Worm (Caenorhabditis elegans) whole organism, L4 larva: ENCODE data around the gene F54F12.1.

ENCODE experiments used
- D1046.2 ChIP-seq: fragments of 200-800 bp; sonication (Bioruptor generic); IDR thresholded peaks from 2 replicates; pipeline ENCODE4 v1.3.6; 2022; ENCODE audit warnings: missing genetic modification characterization, missing compliant biosample characterization
- F26F4.8 ChIP-seq: fragments of 200-800 bp; sonication (Bioruptor generic); conservative IDR thresholded peaks from 2 replicates; pipeline ENCODE4 v1.3.6; 2022; ENCODE audit warnings: missing genetic modification characterization, missing compliant biosample characterization
- F49E8.2 ChIP-seq: sonication (generic microtip); optimal IDR thresholded peaks from 2 replicates; lab custom pipeline; 2016; ENCODE audit warnings: missing compliant biosample characterization, mild to moderate bottlenecking, missing genetic modification characterization, borderline replicate concordance
- T26A8.4 ChIP-seq: fragments of 200-800 bp; sonication (Bioruptor generic); IDR thresholded peaks from 2 replicates; pipeline ENCODE4 v1.3.6; 2022; ENCODE audit warnings: missing genetic modification characterization, missing compliant biosample characterization
- Y105C5A.15 ChIP-seq: fragments of 200-800 bp; sonication (Bioruptor generic); IDR thresholded peaks from 2 replicates; pipeline ENCODE4 v1.3.6; 2022; ENCODE audit warnings: missing genetic modification characterization, missing compliant biosample characterization
- Y48G9A.11 ChIP-seq: fragments of 200-800 bp; sonication (Bioruptor generic); IDR thresholded peaks from 2 replicates; pipeline ENCODE4 v1.3.6; 2022; ENCODE audit warnings: missing genetic modification reagents, missing genetic modification characterization, missing compliant biosample characterization
- Y5F2A.4 ChIP-seq: fragments of 200-800 bp; sonication (Bioruptor generic); optimal IDR thresholded peaks from 2 replicates; lab custom pipeline; 2018; ENCODE audit warnings: mild to moderate bottlenecking, missing genetic modification characterization, missing compliant biosample characterization
- Y75B8A.6 ChIP-seq: fragments of 200-800 bp; sonication (Bioruptor generic); IDR thresholded peaks from 2 replicates; pipeline ENCODE4 v1.3.6; 2022; ENCODE audit warnings: missing genetic modification reagents, missing genetic modification characterization, missing compliant biosample characterization
- ZK337.2 ChIP-seq: fragments of 200-800 bp; sonication (Bioruptor generic); IDR thresholded peaks from 2 replicates; pipeline ENCODE4 v1.3.6; 2022; ENCODE audit warnings: missing genetic modification reagents, missing genetic modification characterization, missing compliant biosample characterization
- aha-1 ChIP-seq: fragments of 150-350 bp; peaks from one replicate; lab custom pipeline; 2014; ENCODE audit warnings: missing biosample characterization, missing genetic modification characterization
- arid-1 ChIP-seq: fragments of 200-800 bp; sonication (Bioruptor generic); conservative IDR thresholded peaks from 2 replicates; pipeline ENCODE4 v1.3.6; 2022; ENCODE audit warnings: missing genetic modification reagents, missing genetic modification characterization, missing compliant biosample characterization
- attf-4 ChIP-seq: sonication (generic microtip); optimal IDR thresholded peaks from 3 replicates; lab custom pipeline; 2017; ENCODE audit warnings: missing biosample characterization, missing genetic modification characterization
- ceh-82 ChIP-seq: sonication (generic microtip); optimal IDR thresholded peaks from 2 replicates; lab custom pipeline; 2017; ENCODE audit warnings: missing biosample characterization, missing genetic modification characterization
- ces-1 ChIP-seq: fragments of 150-350 bp; sonication (generic microtip); optimal IDR thresholded peaks from 4 replicates; lab custom pipeline; 2014; ENCODE audit warnings: missing biosample characterization, missing genetic modification reagents, missing genetic modification characterization
- daf-12 ChIP-seq: fragments of 150-350 bp; optimal IDR thresholded peaks from 2 replicates; lab custom pipeline; 2014; ENCODE audit warnings: missing biosample characterization, missing genetic modification reagents, missing genetic modification characterization
- daf-16 ChIP-seq, 3 experiments: sonication (generic microtip); optimal IDR thresholded peaks; 2 replicates each; lab custom pipeline; 2016 to 2017; ENCODE audit warnings: missing genetic modification characterization in 3 of 3, missing genetic modification reagents in 3 of 3, mild to moderate bottlenecking in 2 of 3, missing compliant biosample characterization in 2 of 3, missing biosample characterization in 1 of 3, moderate library complexity in 1 of 3
- daf-19 ChIP-seq: fragments of 200-800 bp; sonication (Bioruptor generic); conservative IDR thresholded peaks from 2 replicates; pipeline ENCODE4 v1.3.6; 2022; ENCODE audit warnings: missing genetic modification characterization, missing compliant biosample characterization
- dmd-6 ChIP-seq: fragments of 200-800 bp; sonication (Bioruptor generic); IDR thresholded peaks from 2 replicates; pipeline ENCODE4 v1.3.6; 2022; ENCODE audit warnings: missing genetic modification reagents, missing genetic modification characterization, missing compliant biosample characterization
- dmd-9 ChIP-seq: fragments of 200-800 bp; sonication (Bioruptor generic); IDR thresholded peaks from 2 replicates; pipeline ENCODE4 v1.3.6; 2022; ENCODE audit warnings: missing genetic modification reagents, missing genetic modification characterization, missing compliant biosample characterization
- duxl-1 ChIP-seq: sonication (generic microtip); optimal IDR thresholded peaks from 2 replicates; lab custom pipeline; 2016; ENCODE audit warnings: mild to moderate bottlenecking, missing genetic modification characterization, moderate library complexity, missing compliant biosample characterization; ENCODE audit not compliant: poor library complexity
- egl-43 ChIP-seq: fragments of 200-800 bp; sonication (Bioruptor generic); IDR thresholded peaks from 2 replicates; pipeline ENCODE4 v1.3.6; 2022; ENCODE audit warnings: missing genetic modification reagents, missing genetic modification characterization, missing compliant biosample characterization
- fos-1 ChIP-seq: fragments of 150-350 bp; optimal IDR thresholded peaks from 2 replicates; lab custom pipeline; 2014; ENCODE audit warnings: missing biosample characterization, missing genetic modification characterization
- hlh-11 ChIP-seq: fragments of 200-800 bp; sonication (Bioruptor generic); optimal IDR thresholded peaks from 2 replicates; lab custom pipeline; 2018; ENCODE audit warnings: mild to moderate bottlenecking, missing genetic modification characterization, missing compliant biosample characterization
- hlh-30 ChIP-seq: sonication (generic microtip); optimal IDR thresholded peaks from 2 replicates; lab custom pipeline; 2017; ENCODE audit warnings: antibody characterized with exemption, mild to moderate bottlenecking, missing genetic modification characterization, missing compliant biosample characterization; ENCODE audit not compliant: insufficient read depth
- jun-1 ChIP-seq: fragments of 150-350 bp; optimal IDR thresholded peaks from 2 replicates; lab custom pipeline; 2014; ENCODE audit warnings: missing biosample characterization, missing genetic modification reagents, missing genetic modification characterization
- lim-7 ChIP-seq: fragments of 200-800 bp; sonication (Bioruptor generic); IDR thresholded peaks from 2 replicates; pipeline ENCODE4 v1.3.6; 2022; ENCODE audit warnings: missing genetic modification characterization, missing compliant biosample characterization
- lin-13 ChIP-seq: fragments of 150-350 bp; optimal IDR thresholded peaks from 2 replicates; lab custom pipeline; 2014; ENCODE audit warnings: missing biosample characterization, missing genetic modification reagents, missing genetic modification characterization
- lin-15B ChIP-seq: fragments of 150-350 bp; sonication (generic microtip); optimal IDR thresholded peaks from 3 replicates; lab custom pipeline; 2014; ENCODE audit warnings: missing biosample characterization, missing genetic modification characterization
- lin-29 ChIP-seq: fragments of 200-800 bp; sonication (Bioruptor generic); IDR thresholded peaks from 2 replicates; pipeline ENCODE4 v1.3.6; 2022; ENCODE audit warnings: missing genetic modification reagents, missing genetic modification characterization, missing compliant biosample characterization
- lir-3 ChIP-seq: sonication (generic microtip); optimal IDR thresholded peaks from 2 replicates; lab custom pipeline; 2016; ENCODE audit warnings: mild to moderate bottlenecking, missing genetic modification characterization, missing compliant biosample characterization
- lsy-2 ChIP-seq, 2 experiments: fragments of 150-350 bp in 1 of 2; sonication (generic microtip) in 1 of 2; optimal IDR thresholded peaks; 2 replicates each; lab custom pipeline; 2014 to 2017; ENCODE audit warnings: missing biosample characterization in 2 of 2, missing genetic modification characterization in 2 of 2
- mdl-1 ChIP-seq, 2 experiments: fragments of 150-350 bp in 1 of 2; sonication (generic microtip) in 1 of 2; optimal IDR thresholded peaks; 2 replicates each; lab custom pipeline; 2014 to 2017; ENCODE audit warnings: missing biosample characterization in 2 of 2, missing genetic modification characterization in 2 of 2
- mes-2 ChIP-seq: sonication (generic microtip); optimal IDR thresholded peaks from 2 replicates; lab custom pipeline; 2016; ENCODE audit warnings: missing genotype, mild to moderate bottlenecking, missing genetic modification characterization, missing compliant biosample characterization; ENCODE audit not compliant: poor library complexity, severe bottlenecking
- nhr-25 ChIP-seq: sonication (generic microtip); optimal IDR thresholded peaks from 2 replicates; lab custom pipeline; 2017; ENCODE audit warnings: missing genetic modification characterization, mild to moderate bottlenecking, missing compliant biosample characterization, antibody characterized with exemption, moderate library complexity, borderline replicate concordance; ENCODE audit not compliant: insufficient read depth
- nhr-28 ChIP-seq: fragments of 150-350 bp; optimal IDR thresholded peaks from 2 replicates; lab custom pipeline; 2014; ENCODE audit warnings: missing biosample characterization, missing genetic modification characterization
- nhr-41 ChIP-seq: fragments of 200-800 bp; sonication (Bioruptor generic); IDR thresholded peaks from 2 replicates; pipeline ENCODE4 v1.3.6; 2022; ENCODE audit warnings: missing genetic modification reagents, missing genetic modification characterization, missing compliant biosample characterization
- nhr-48 ChIP-seq: sonication (generic microtip); optimal IDR thresholded peaks from 2 replicates; lab custom pipeline; 2016; ENCODE audit warnings: mild to moderate bottlenecking, missing genetic modification characterization, missing compliant biosample characterization
- pha-4 ChIP-seq, 2 experiments: fragments of 150-350 bp in 1 of 2; fragments of 200-800 bp in 1 of 2; sonication (Bioruptor generic) in 1 of 2; IDR thresholded peaks in 1 of 2; optimal IDR thresholded peaks in 1 of 2; 2 replicates each; pipeline versions ENCODE4 v1.3.6 to Lab custom; 2014 to 2022; ENCODE audit warnings: missing genetic modification characterization in 2 of 2, missing genetic modification reagents in 2 of 2, missing biosample characterization in 1 of 2, missing compliant biosample characterization in 1 of 2
- saeg-2 ChIP-seq: fragments of 200-800 bp; sonication (Bioruptor generic); IDR thresholded peaks from 2 replicates; pipeline ENCODE4 v1.3.6; 2022; ENCODE audit warnings: missing genetic modification reagents, missing genetic modification characterization, missing compliant biosample characterization
- sdz-12 ChIP-seq: fragments of 200-800 bp; sonication (Bioruptor generic); optimal IDR thresholded peaks from 2 replicates; lab custom pipeline; 2018; ENCODE audit warnings: mild to moderate bottlenecking, missing genetic modification characterization, missing compliant biosample characterization
- snpc-1.2 ChIP-seq: fragments of 200-800 bp; sonication (Bioruptor generic); IDR thresholded peaks from 2 replicates; pipeline ENCODE4 v1.3.6; 2022; ENCODE audit warnings: missing genetic modification reagents, missing genetic modification characterization, missing compliant biosample characterization
- snpc-4 ChIP-seq: fragments of 150-350 bp; optimal IDR thresholded peaks from 2 replicates; lab custom pipeline; 2014; ENCODE audit warnings: missing biosample characterization, missing genetic modification characterization
- tag-97 ChIP-seq: fragments of 200-800 bp; sonication (Bioruptor generic); IDR thresholded peaks from 2 replicates; pipeline ENCODE4 v1.3.6; 2022; ENCODE audit warnings: missing genetic modification characterization, missing compliant biosample characterization
- tra-1 ChIP-seq: fragments of 200-800 bp; sonication (Bioruptor generic); IDR thresholded peaks from 2 replicates; pipeline ENCODE4 v1.3.6; 2022; ENCODE audit warnings: missing genetic modification reagents, missing genetic modification characterization, missing compliant biosample characterization
- unc-39 ChIP-seq: sonication (generic microtip); optimal IDR thresholded peaks from 2 replicates; lab custom pipeline; 2017; ENCODE audit warnings: missing biosample characterization, missing genetic modification characterization
- unc-62 ChIP-seq, 3 experiments: fragments of 150-350 bp in 1 of 3; sonication (generic microtip); optimal IDR thresholded peaks in 2 of 3; peaks in 1 of 3; 1 replicate in 1 of 3; 2 replicates in 2 of 3; lab custom pipeline; 2014 to 2017; ENCODE audit warnings: missing biosample characterization in 3 of 3, missing genetic modification characterization in 3 of 3, missing genetic modification reagents in 3 of 3, missing genotype in 1 of 3
- vab-7 ChIP-seq: fragments of 200-800 bp; sonication (Bioruptor generic); IDR thresholded peaks from 2 replicates; pipeline ENCODE4 v1.3.6; 2022; ENCODE audit warnings: missing genetic modification reagents, missing genetic modification characterization, missing compliant biosample characterization
- zip-11 ChIP-seq: fragments of 200-800 bp; sonication (Bioruptor generic); IDR thresholded peaks from 2 replicates; pipeline ENCODE4 v1.3.6; 2022; ENCODE audit warnings: missing genetic modification characterization, missing compliant biosample characterization
- ztf-11 ChIP-seq: fragments of 150-350 bp; optimal IDR thresholded peaks from 2 replicates; lab custom pipeline; 2014; ENCODE audit warnings: missing biosample characterization, missing genetic modification characterization
- ztf-7 ChIP-seq: fragments of 150-350 bp; optimal IDR thresholded peaks from 2 replicates; lab custom pipeline; 2014; ENCODE audit warnings: missing biosample characterization, missing genetic modification characterization

Gene F54F12.1

DNA sequence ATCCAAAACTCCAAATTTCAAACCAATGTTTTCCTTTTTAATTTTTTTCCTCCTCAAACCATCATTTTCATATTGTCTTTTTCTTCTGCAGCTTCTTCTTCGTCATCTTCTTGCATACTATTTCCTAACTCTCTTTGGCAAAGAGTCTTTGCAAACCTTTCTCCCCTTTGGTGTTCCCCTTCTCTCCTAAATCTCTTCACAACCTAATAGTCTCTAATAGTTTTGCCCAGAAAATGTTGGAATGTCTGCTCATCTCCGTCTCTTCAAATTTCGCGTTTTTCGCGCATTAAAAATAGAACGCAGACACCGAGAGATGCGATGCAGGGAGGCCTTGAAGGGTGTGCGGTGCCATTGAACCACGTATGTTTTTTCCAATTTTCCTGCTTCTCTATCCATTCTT lies 53.1 kb downstream of the F54F12.1 start, which contains the start of gene ZK1010.10 (continued):
- TF ChIP-seq lim-7 (GFP tag; lab: Robert Waterston, UW) = no peak
- no peak for TF ChIP-seq snpc-1.2 (GFP tag; lab: Robert Waterston, UW)
- TF ChIP-seq Y48G9A.11 = no peak
- TF ChIP-seq egl-43 = no peak
- TF ChIP-seq vab-7 = no peak
- TF ChIP-seq lin-13 (GFP tag; lab: Kevin White, UChicago) = no peak
- TF ChIP-seq D1046.2 (GFP tag; lab: Robert Waterston, UW) = no peak
- no peak for TF ChIP-seq nhr-48
- no peak for TF ChIP-seq lir-3 (tag; lab: Kevin White, UChicago)
- no peak for TF ChIP-seq zip-11 (GFP tag; lab: Robert Waterston, UW)
- TF ChIP-seq saeg-2 (GFP tag; lab: Robert Waterston, UW) = no peak
- no peak for TF ChIP-seq arid-1 (GFP tag; lab: Robert Waterston, UW)
- TF ChIP-seq mes-2 (tag; lab: Kevin White, UChicago) = peak; percentile 66
- TF ChIP-seq mdl-1 (tag; optimal IDR thresholded peaks at IDR 0.05; lab: Kevin White, UChicago) = peak in 1 of 2 experiments; percentile 10
- no peak for TF ChIP-seq F26F4.8 (GFP tag; lab: Robert Waterston, UW)
- no peak for TF ChIP-seq daf-19 (GFP tag; lab: Robert Waterston, UW)
- no peak for TF ChIP-seq snpc-4 (tag; lab: Kevin White, UChicago)
- no peak for TF ChIP-seq ztf-7
- TF ChIP-seq attf-4 = no peak
- TF ChIP-seq daf-12 = no peak
- TF ChIP-seq sdz-12 = no peak
- TF ChIP-seq unc-39 (tag; lab: Kevin White, UChicago) = no peak
- TF ChIP-seq T26A8.4 (GFP tag; lab: Robert Waterston, UW) = no peak
- no peak for TF ChIP-seq daf-16 (GFP tag; optimal IDR thresholded peaks at IDR 0.05; lab: Kevin White, UChicago)
- TF ChIP-seq daf-16 (tag; optimal IDR thresholded peaks at IDR 0.05; lab: Kevin White, UChicago) = no peak
- TF ChIP-seq Y75B8A.6 (GFP tag; lab: Robert Waterston, UW) = no peak
- TF ChIP-seq jun-1 (tag; lab: Kevin White, UChicago) = peak; percentile 6
- no peak for TF ChIP-seq nhr-25
- TF ChIP-seq dmd-6 (GFP tag; lab: Robert Waterston, UW) = peak; percentile 29; the same call in 1 of the 2 replicates
- TF ChIP-seq nhr-41 = no peak
- no peak for TF ChIP-seq ceh-82 (tag; lab: Kevin White, UChicago)
- TF ChIP-seq fos-1 (tag; lab: Kevin White, UChicago) = no peak
- no peak for TF ChIP-seq lin-29
- no peak for TF ChIP-seq tag-97
- TF ChIP-seq F49E8.2 (tag; lab: Kevin White, UChicago) = no peak
- no peak for TF ChIP-seq Y5F2A.4
- no peak for TF ChIP-seq nhr-28
- TF ChIP-seq pha-4 (GFP tag; IDR thresholded peaks at IDR 0.05; lab: Robert Waterston, UW) = no peak
- no peak for TF ChIP-seq pha-4 (tag; optimal IDR thresholded peaks at IDR 0.05; lab: Kevin White, UChicago)
- no peak for TF ChIP-seq dmd-9 (GFP tag; lab: Robert Waterston, UW)
- peak; percentile 2 for TF ChIP-seq aha-1 (tag; lab: Kevin White, UChicago)
- TF ChIP-seq ZK337.2 = no peak
- TF ChIP-seq tra-1 (GFP tag; lab: Robert Waterston, UW) = no peak
- no peak for TF ChIP-seq hlh-11

- TF ChIP-seq lsy-2 (tag; optimal IDR thresholded peaks at IDR 0.05; lab: Kevin White, UChicago) (no peak), saeg-2 (GFP tag; lab: Robert Waterston, UW) (no peak), unc-39 (tag; lab: Kevin White, UChicago) (no peak), unc-62 (GFP tag; optimal IDR thresholded peaks at IDR 0.05 in 1 of 2; lab: Kevin White, UChicago) (no peak), unc-62 (tag; optimal IDR thresholded peaks at IDR 0.05; lab: Kevin White, UChicago) (no peak), mes-2 (tag; lab: Kevin White, UChicago) (no peak), lin-15B (tag; lab: Kevin White, UChicago) (no peak), ztf-11 (tag; lab: Kevin White, UChicago) (no peak), Y105C5A.15 (GFP tag; lab: Robert Waterston, UW) (no peak), hlh-30 (peak; percentile 85), ces-1 (GFP tag; lab: Kevin White, UChicago) (no peak), lim-7 (GFP tag; lab: Robert Waterston, UW) (no peak), attf-4 (no peak), lir-3 (tag; lab: Kevin White, UChicago) (no peak), daf-16 (GFP tag; optimal IDR thresholded peaks at IDR 0.05; lab: Kevin White, UChicago) (no peak), daf-16 (tag; optimal IDR thresholded peaks at IDR 0.05; lab: Kevin White, UChicago) (peak; percentile 13), duxl-1 (tag; lab: Kevin White, UChicago) (no peak), aha-1 (tag; lab: Kevin White, UChicago) (no peak)
These were observed 54.8 kb downstream of the F54F12.1 start, which contains the start of gene ZK1010.8 for ce11 chrIII:13000457-13000856. ZK1010.8 (minus strand) TSS chrIII:13000670.
